Fruit fly (Drosophila melanogaster): ENCODE data around the gene Chrac-14.

- no peak for TF ChIP-seq psq (optimal IDR thresholded peaks at IDR 0.05)
- no peak for TF ChIP-seq h (optimal IDR thresholded peaks at IDR 0.05)
- TF ChIP-seq ttk (optimal IDR thresholded peaks at IDR 0.05): no peak
Measured at dm6 chr2L:8414887-8415883, 22.0 kb upstream of the Chrac-14 start, which contains the start of the genes CG13398 and Akap200.

Measured in Kc167 (cell line).